Worm (Caenorhabditis elegans) whole organism, young adult: ENCODE data around the gene clec-254.

ENCODE experiments used
- F57C9.4 ChIP-seq: sonication (generic microtip); optimal IDR thresholded peaks from 2 replicates; lab custom pipeline; 2017; ENCODE audit warnings: mild to moderate bottlenecking, missing genetic modification characterization, missing compliant biosample characterization
- ama-1 ChIP-seq, 3 experiments: fragments of 150-350 bp in 1 of 3; sonication (generic microtip) in 2 of 3; optimal IDR thresholded peaks; 2 replicates each; lab custom pipeline; 2014 to 2018; ENCODE audit warnings: missing biosample characterization in 2 of 3, missing genetic modification characterization in 2 of 3, missing genetic modification reagents in 2 of 3
- aptf-2 ChIP-seq: fragments of 200-800 bp; sonication (Bioruptor generic); conservative IDR thresholded peaks from 2 replicates; pipeline ENCODE4 v1.3.6; 2022; ENCODE audit warnings: missing genetic modification reagents, missing genetic modification characterization, missing compliant biosample characterization
- egl-44 ChIP-seq: fragments of 200-800 bp; sonication (Bioruptor generic); IDR thresholded peaks from 2 replicates; pipeline ENCODE4 v1.3.6; 2022; ENCODE audit warnings: missing genetic modification reagents, missing genetic modification characterization, missing compliant biosample characterization
- him-1 ChIP-seq: sonication (generic microtip); optimal IDR thresholded peaks from 2 replicates; lab custom pipeline; 2016; ENCODE audit warnings: missing genotype, missing genetic modification reagents, missing genetic modification characterization, missing compliant biosample characterization
- hrde-1 ChIP-seq: sonication (generic microtip); optimal IDR thresholded peaks from 2 replicates; lab custom pipeline; 2016; ENCODE audit warnings: missing genetic modification characterization, mild to moderate bottlenecking, missing compliant biosample characterization, moderate library complexity, missing genotype, missing genetic modification reagents, borderline replicate concordance
- lin-35 ChIP-seq, 3 experiments: fragments of 150-350 bp in 2 of 3; sonication (generic microtip) in 1 of 3; optimal IDR thresholded peaks; 2 replicates each; lab custom pipeline; 2014 to 2018; ENCODE audit warnings: missing biosample characterization in 3 of 3, missing genetic modification characterization in 3 of 3, missing genetic modification reagents in 3 of 3
- mcd-1 ChIP-seq: fragments of 200-800 bp; sonication (Bioruptor generic); IDR thresholded peaks from 2 replicates; pipeline ENCODE4 v1.3.6; 2022; ENCODE audit warnings: missing genetic modification reagents, missing genetic modification characterization, missing compliant biosample characterization
- nhr-90 ChIP-seq: sonication (generic microtip); optimal IDR thresholded peaks from 2 replicates; lab custom pipeline; 2016; ENCODE audit warnings: missing genotype, mild to moderate bottlenecking, missing genetic modification characterization, missing compliant biosample characterization
- snpc-3.4 ChIP-seq: sonication (generic microtip); optimal IDR thresholded peaks from 2 replicates; lab custom pipeline; 2017; ENCODE audit warnings: missing genetic modification characterization, mild to moderate bottlenecking, missing compliant biosample characterization, antibody characterized with exemption, moderate library complexity, missing genotype, missing genetic modification reagents
- snpc-4 ChIP-seq, 5 experiments: fragments of 150-350 bp in 1 of 5; sonication (generic microtip) in 4 of 5; optimal IDR thresholded peaks; 2 replicates each; lab custom pipeline; 2014 to 2018; ENCODE audit warnings: missing genetic modification characterization in 5 of 5, missing biosample characterization in 3 of 5, antibody characterized with exemption in 2 of 5, mild to moderate bottlenecking in 2 of 5, missing compliant biosample characterization in 2 of 5, missing genotype in 2 of 5, moderate library complexity in 2 of 5, missing genetic modification reagents in 1 of 5
- tlf-1 ChIP-seq: fragments of 200-800 bp; sonication (Bioruptor generic); optimal IDR thresholded peaks from 2 replicates; lab custom pipeline; 2018; ENCODE audit warnings: mild to moderate bottlenecking, missing genetic modification characterization, missing compliant biosample characterization
- xnd-1 ChIP-seq: sonication (generic microtip); optimal IDR thresholded peaks from 2 replicates; lab custom pipeline; 2016; ENCODE audit warnings: missing genotype, missing genetic modification reagents, missing genetic modification characterization, missing compliant biosample characterization
- ztf-18 ChIP-seq: sonication (generic microtip); optimal IDR thresholded peaks from 2 replicates; lab custom pipeline; 2016; ENCODE audit warnings: missing genotype, mild to moderate bottlenecking, missing genetic modification characterization, missing compliant biosample characterization

ce11 chrV:18706063-18706620 is 48.1 kb downstream of the clec-254 start, which contains the start of gene Y17D7C.1:
- TF ChIP-seq snpc-3.4 (tag; lab: Kevin White, UChicago) (no peak), ama-1 (optimal IDR thresholded peaks at IDR 0.05; lab: Kevin White, UChicago) (no peak), ama-1 (GFP tag; optimal IDR thresholded peaks at IDR 0.05; lab: Kevin White, UChicago) (no peak), xnd-1 (tag; lab: Kevin White, UChicago) (no peak), aptf-2 (GFP tag; lab: Robert Waterston, UW) (no peak), F57C9.4 (tag; lab: Kevin White, UChicago) (no peak), ztf-18 (tag; lab: Kevin White, UChicago) (no peak), mcd-1 (GFP tag; lab: Robert Waterston, UW) (no peak), tlf-1 (GFP tag; lab: Kevin White, UChicago) (no peak), him-1 (tag; lab: Kevin White, UChicago) (no peak), nhr-90 (tag; lab: Kevin White, UChicago) (no peak), snpc-4 (GFP tag; optimal IDR thresholded peaks at IDR 0.05; lab: Kevin White, UChicago) (no peak), snpc-4 (tag; optimal IDR thresholded peaks at IDR 0.05; lab: Kevin White, UChicago) (no peak), hrde-1 (tag; lab: Kevin White, UChicago) (no peak), lin-35 (GFP tag; optimal IDR thresholded peaks at IDR 0.05; lab: Kevin White, UChicago) (no peak), egl-44 (GFP tag; lab: Robert Waterston, UW) (no peak)
